Fruit fly (Drosophila melanogaster) whole organism, embryonic: Measurements from ENCODE around the gene CG11608.
A peak's percentile ranks its signal among the peaks of the same experiment; 100 is the strongest.

Experiments
- Bteb2 ChIP-seq: fragments of 200-800 bp; sonication (Bioruptor generic); optimal IDR thresholded peaks from 2 replicates; lab custom pipeline; 2016; ENCODE audit warnings: missing biosample characterization, missing genetic modification characterization
- C15 ChIP-seq: fragments of 200-800 bp; sonication (Bioruptor generic); IDR thresholded peaks from 3 replicates; pipeline ENCODE4 v1.3.6; 2022; ENCODE audit warnings: missing biosample characterization, missing genetic modification characterization
- CG10147 ChIP-seq: fragments of 200-800 bp; sonication (Bioruptor generic); optimal IDR thresholded peaks from 2 replicates; lab custom pipeline; 2019; ENCODE audit warnings: missing biosample characterization, mild to moderate bottlenecking, missing genetic modification characterization, moderate library complexity
- CG10267 ChIP-seq: fragments of 200-800 bp; sonication (Bioruptor generic); optimal IDR thresholded peaks from 2 replicates; lab custom pipeline; 2018; ENCODE audit warnings: missing biosample characterization, mild to moderate bottlenecking, missing genetic modification characterization, moderate library complexity
- CG10654 ChIP-seq: fragments of 200-800 bp; sonication (Bioruptor generic); optimal IDR thresholded peaks from 2 replicates; lab custom pipeline; 2016; ENCODE audit warnings: missing biosample characterization, missing genetic modification characterization
- CG13123 ChIP-seq: fragments of 200-800 bp; sonication (Bioruptor generic); optimal IDR thresholded peaks from 2 replicates; lab custom pipeline; 2016; ENCODE audit warnings: missing biosample characterization, missing genetic modification characterization
- CG13894 ChIP-seq: fragments of 200-800 bp; sonication (Bioruptor generic); optimal IDR thresholded peaks from 3 replicates; lab custom pipeline; 2018; ENCODE audit warnings: missing biosample characterization, mild to moderate bottlenecking, missing genetic modification characterization, moderate library complexity
- CG14965 ChIP-seq: fragments of 200-800 bp; sonication (Bioruptor generic); optimal IDR thresholded peaks from 2 replicates; lab custom pipeline; 2016; ENCODE audit warnings: missing biosample characterization, missing genetic modification characterization, borderline replicate concordance
- CG1647 ChIP-seq: fragments of 200-800 bp; sonication (Bioruptor generic); optimal IDR thresholded peaks from 3 replicates; lab custom pipeline; 2016; ENCODE audit warnings: missing biosample characterization, missing genetic modification characterization
- CG17359 ChIP-seq: fragments of 200-800 bp; sonication (Bioruptor generic); optimal IDR thresholded peaks from 3 replicates; lab custom pipeline; 2018; ENCODE audit warnings: missing biosample characterization, mild to moderate bottlenecking, missing genetic modification characterization, moderate library complexity
- CG17829 ChIP-seq: fragments of 200-800 bp; optimal IDR thresholded peaks from 2 replicates; lab custom pipeline; 2019; ENCODE audit warnings: missing biosample characterization, mild to moderate bottlenecking, missing genetic modification characterization, moderate library complexity
- CG2129 ChIP-seq: fragments of 200-800 bp; sonication (Bioruptor generic); IDR thresholded peaks from 2 replicates; pipeline ENCODE4 v1.3.6; 2022; ENCODE audit warnings: missing biosample characterization, missing genetic modification characterization; ENCODE audit not compliant: partially characterized antibody
- CG2202 ChIP-seq: fragments of 200-800 bp; sonication (Bioruptor generic); optimal IDR thresholded peaks from 2 replicates; lab custom pipeline; 2018; ENCODE audit warnings: missing biosample characterization, mild to moderate bottlenecking, missing genetic modification characterization
- CG2889 ChIP-seq: fragments of 200-800 bp; sonication (Bioruptor generic); IDR thresholded peaks from 3 replicates; pipeline ENCODE4 v1.3.6; 2022; ENCODE audit warnings: missing biosample characterization, missing genetic modification characterization
- CG3847 ChIP-seq: fragments of 200-800 bp; sonication (Bioruptor generic); IDR thresholded peaks from 2 replicates; pipeline ENCODE4 v1.3.6; 2022; ENCODE audit warnings: missing biosample characterization, missing genetic modification characterization
- CG43689 ChIP-seq: fragments of 200-800 bp; sonication (Bioruptor generic); IDR thresholded peaks from 2 replicates; pipeline ENCODE4 v1.3.6; 2022; ENCODE audit warnings: missing biosample characterization, missing genetic modification characterization
- CG4730 ChIP-seq: fragments of 200-800 bp; sonication (Bioruptor generic); IDR thresholded peaks from 2 replicates; pipeline ENCODE4 v1.3.6; 2022; ENCODE audit warnings: missing biosample characterization, missing genetic modification characterization
- CG4820 ChIP-seq: fragments of 200-800 bp; sonication (Bioruptor generic); optimal IDR thresholded peaks from 3 replicates; lab custom pipeline; 2016; ENCODE audit warnings: missing biosample characterization, missing genetic modification characterization
- CG6791 ChIP-seq: fragments of 200-800 bp; sonication (Bioruptor generic); IDR thresholded peaks from 3 replicates; pipeline ENCODE4 v1.3.6; 2022; ENCODE audit warnings: missing biosample characterization, missing genetic modification characterization; ENCODE audit not compliant: partially characterized antibody
- CG8359 ChIP-seq: fragments of 200-800 bp; sonication (Bioruptor generic); optimal IDR thresholded peaks from 2 replicates; lab custom pipeline; 2017; ENCODE audit warnings: missing biosample characterization, mild to moderate bottlenecking, missing genetic modification characterization, borderline replicate concordance
- Camta ChIP-seq: fragments of 200-800 bp; sonication (Bioruptor generic); optimal IDR thresholded peaks from 2 replicates; lab custom pipeline; 2016; ENCODE audit warnings: missing biosample characterization, missing genetic modification characterization
- CkIIα-i1 ChIP-seq: fragments of 200-800 bp; sonication (Bioruptor generic); IDR thresholded peaks from 2 replicates; pipeline ENCODE4 v1.3.6; 2022; ENCODE audit warnings: missing biosample characterization, missing genetic modification characterization
- Dfd ChIP-seq, 2 experiments: fragments of >200 bp; optimal IDR thresholded peaks; 2 replicates each; lab custom pipeline; 2017; ENCODE audit warnings: missing biosample characterization in 2 of 2, missing genetic modification characterization in 2 of 2
- Doc2 ChIP-seq: fragments of 200-800 bp; sonication (Bioruptor generic); IDR thresholded peaks from 2 replicates; pipeline ENCODE4 v1.3.6; 2022; ENCODE audit warnings: missing biosample characterization, missing genetic modification characterization
- Elba2 ChIP-seq: fragments of 200-800 bp; sonication (Bioruptor generic); optimal IDR thresholded peaks from 3 replicates; lab custom pipeline; 2016; ENCODE audit warnings: missing biosample characterization, missing genetic modification characterization
- Fer3 ChIP-seq: fragments of 200-800 bp; sonication (Bioruptor generic); optimal IDR thresholded peaks from 2 replicates; lab custom pipeline; 2018; ENCODE audit warnings: missing biosample characterization, mild to moderate bottlenecking, missing genetic modification characterization, moderate library complexity
- Gug ChIP-seq: fragments of 200-800 bp; sonication (Bioruptor generic); IDR thresholded peaks from 4 replicates; pipeline ENCODE4 v1.3.6; 2022; ENCODE audit warnings: missing biosample characterization, missing genetic modification characterization
- HLHmδ ChIP-seq: fragments of 200-800 bp; sonication (Bioruptor generic); optimal IDR thresholded peaks from 2 replicates; lab custom pipeline; 2018; ENCODE audit warnings: missing biosample characterization, mild to moderate bottlenecking, missing genetic modification characterization, moderate library complexity
- Lhr ChIP-seq: fragments of 200-800 bp; sonication (Bioruptor generic); optimal IDR thresholded peaks from 3 replicates; lab custom pipeline; 2017; ENCODE audit warnings: mild to moderate bottlenecking, missing biosample characterization, missing genetic modification reagents, missing genetic modification characterization
- NC2α ChIP-seq: fragments of 200-800 bp; sonication (Bioruptor generic); optimal IDR thresholded peaks from 2 replicates; lab custom pipeline; 2016; ENCODE audit warnings: missing biosample characterization, missing genetic modification characterization
- Spps ChIP-seq: fragments of 200-800 bp; sonication (Bioruptor generic); optimal IDR thresholded peaks from 2 replicates; lab custom pipeline; 2018; ENCODE audit warnings: missing biosample characterization, mild to moderate bottlenecking, missing genetic modification characterization
- TFAM ChIP-seq: fragments of 200-800 bp; sonication (Bioruptor generic); optimal IDR thresholded peaks from 2 replicates; lab custom pipeline; 2017; ENCODE audit warnings: missing biosample characterization, missing genetic modification characterization, inconsistent platforms
- bsh ChIP-seq, 2 experiments: fragments of 200-800 bp; sonication (Bioruptor generic); optimal IDR thresholded peaks; 2 replicates each; lab custom pipeline; 2017 to 2018; ENCODE audit warnings: mild to moderate bottlenecking in 2 of 2, missing biosample characterization in 2 of 2, missing genetic modification characterization in 2 of 2, moderate library complexity in 1 of 2
- btn ChIP-seq: fragments of 200-800 bp; sonication (Bioruptor generic); optimal IDR thresholded peaks from 2 replicates; lab custom pipeline; 2016; ENCODE audit warnings: missing biosample characterization, missing genetic modification characterization
- dan ChIP-seq: fragments of 200-800 bp; sonication (Bioruptor generic); IDR thresholded peaks from 2 replicates; pipeline ENCODE4 v1.3.6; 2022; ENCODE audit warnings: missing biosample characterization, missing genetic modification characterization
- dmrt99B ChIP-seq: fragments of 200-800 bp; sonication (Bioruptor generic); optimal IDR thresholded peaks from 2 replicates; lab custom pipeline; 2018; ENCODE audit warnings: missing biosample characterization, mild to moderate bottlenecking, missing genetic modification characterization, moderate library complexity
- en ChIP-seq: fragments of 200-800 bp; sonication (Bioruptor generic); optimal IDR thresholded peaks from 2 replicates; lab custom pipeline; 2016; ENCODE audit warnings: missing biosample characterization, missing genetic modification characterization
- fd64A ChIP-seq: fragments of 200-800 bp; sonication (Bioruptor generic); optimal IDR thresholded peaks from 3 replicates; lab custom pipeline; 2018; ENCODE audit warnings: missing biosample characterization, mild to moderate bottlenecking, missing genetic modification characterization
- fru ChIP-seq: fragments of >200 bp; optimal IDR thresholded peaks from 2 replicates; lab custom pipeline; 2017
- gcm2 ChIP-seq: fragments of 200-800 bp; sonication (Bioruptor generic); optimal IDR thresholded peaks from 2 replicates; lab custom pipeline; 2016; ENCODE audit warnings: missing biosample characterization, missing genetic modification characterization
- hb ChIP-seq: fragments of 200-800 bp; sonication (Bioruptor generic); IDR thresholded peaks from 3 replicates; pipeline ENCODE4 v1.3.6; 2022; ENCODE audit warnings: missing biosample characterization, missing genetic modification characterization; ENCODE audit not compliant: partially characterized antibody
- jumu ChIP-seq: fragments of 200-800 bp; sonication (Bioruptor generic); optimal IDR thresholded peaks from 3 replicates; lab custom pipeline; 2016; ENCODE audit warnings: missing biosample characterization, missing genetic modification characterization
- kni ChIP-seq: fragments of 200-800 bp; sonication (Bioruptor generic); optimal IDR thresholded peaks from 3 replicates; lab custom pipeline; 2017; ENCODE audit warnings: mild to moderate bottlenecking, missing biosample characterization, missing genetic modification reagents, missing genetic modification characterization
- nerfin-2 ChIP-seq: fragments of 200-800 bp; sonication (Bioruptor generic); IDR thresholded peaks from 2 replicates; pipeline ENCODE4 v1.3.6; 2022; ENCODE audit warnings: missing biosample characterization, missing genetic modification characterization; ENCODE audit not compliant: partially characterized antibody
- oc ChIP-seq: fragments of 200-800 bp; sonication (Bioruptor generic); optimal IDR thresholded peaks from 2 replicates; lab custom pipeline; 2018; ENCODE audit warnings: missing biosample characterization, mild to moderate bottlenecking, missing genetic modification characterization, moderate library complexity
- otp ChIP-seq: fragments of 200-800 bp; sonication (Bioruptor generic); IDR thresholded peaks from 3 replicates; pipeline ENCODE4, ENCODE4 v1.3.6; 2022; ENCODE audit warnings: missing biosample characterization, missing genetic modification characterization
- pb ChIP-seq: fragments of 200-800 bp; sonication (Bioruptor generic); optimal IDR thresholded peaks from 3 replicates; lab custom pipeline; 2016; ENCODE audit warnings: missing biosample characterization, missing genetic modification characterization
- peb ChIP-seq: fragments of 200-800 bp; sonication (Bioruptor generic); IDR thresholded peaks from 2 replicates; pipeline ENCODE4 v1.3.6; 2022; ENCODE audit warnings: missing biosample characterization, missing genetic modification characterization
- sens ChIP-seq: fragments of 200-800 bp; sonication (Bioruptor generic); peaks from one replicate; lab custom pipeline; 2016; ENCODE audit warnings: missing biosample characterization, missing genetic modification characterization
- slou ChIP-seq: fragments of 200-800 bp; sonication (Bioruptor generic); optimal IDR thresholded peaks from 3 replicates; lab custom pipeline; 2016; ENCODE audit warnings: missing biosample characterization, missing genetic modification characterization
- yki ChIP-seq: fragments of >200 bp; optimal IDR thresholded peaks from 3 replicates; lab custom pipeline; 2018
- zen2 ChIP-seq: fragments of 200-800 bp; sonication (Bioruptor generic); IDR thresholded peaks from 3 replicates; pipeline ENCODE4 v1.3.6; 2022; ENCODE audit warnings: missing biosample characterization, missing genetic modification characterization; ENCODE audit not compliant: partially characterized antibody

The CG11608 gene

dm6 chr3R:12627691-12628148 lies 10.6 kb upstream of the CG11608 start, which contains the start of the genes Vha55 and Snx3 (continued):
- TF ChIP-seq kni: no peak
- no peak for TF ChIP-seq CkIIα-i1 (GFP tag; lab: Robert Waterston, UW)
- no peak for TF ChIP-seq fru
- peak; percentile 65 for TF ChIP-seq CG13123 (GFP tag; lab: Kevin White, UChicago)
- TF ChIP-seq CG1647: peak; percentile 90
- peak; percentile 64 for TF ChIP-seq slou
- peak; percentile 91 for TF ChIP-seq jumu (GFP tag; lab: Kevin White, UChicago)
- peak; percentile 76 for TF ChIP-seq CG10654
- TF ChIP-seq CG17829 (tag; lab: Kevin White, UChicago): peak; percentile 82
- TF ChIP-seq sens (GFP tag; lab: Kevin White, UChicago): peak; percentile 92
- no peak for TF ChIP-seq peb
- peak; percentile 26 for TF ChIP-seq Spps (tag; lab: Kevin White, UChicago)
- TF ChIP-seq Fer3: peak; percentile 57
- TF ChIP-seq zen2 (GFP tag; lab: Robert Waterston, UW): no peak
- TF ChIP-seq NC2α (GFP tag; lab: Kevin White, UChicago): peak; percentile 60
- TF ChIP-seq yki (lab: Kevin White, UChicago): peak; percentile 14
- TF ChIP-seq CG17359 (tag; lab: Kevin White, UChicago): peak; percentile 50
- no peak for TF ChIP-seq CG43689
- TF ChIP-seq CG10267: peak; percentile 100
- TF ChIP-seq CG2202 (tag; lab: Kevin White, UChicago): peak; percentile 45
- no peak for TF ChIP-seq en (GFP tag; lab: Kevin White, UChicago)
- TF ChIP-seq oc: peak; percentile 22
- TF ChIP-seq CG6791: no peak
- no peak for TF ChIP-seq dmrt99B (tag; lab: Kevin White, UChicago)
- peak; percentile 68 for TF ChIP-seq CG4820 (GFP tag; lab: Kevin White, UChicago)
- TF ChIP-seq Bteb2 (GFP tag; lab: Kevin White, UChicago): peak; percentile 85
- peak; percentile 99 for TF ChIP-seq Lhr (GFP tag; lab: Kevin White, UChicago)
- peak; percentile 83 for TF ChIP-seq Camta (GFP tag; lab: Kevin White, UChicago)
- TF ChIP-seq CG3847 (GFP tag; lab: Robert Waterston, UW): no peak
- no peak for TF ChIP-seq otp (GFP tag; lab: Robert Waterston, UW)
- no peak for TF ChIP-seq CG10147 (GFP tag; lab: Kevin White, UChicago)
- TF ChIP-seq Dfd (GFP tag; optimal IDR thresholded peaks at IDR 0.05; lab: Kevin White, UChicago): no peak
- no peak for TF ChIP-seq TFAM (GFP tag; lab: Kevin White, UChicago)
- TF ChIP-seq gcm2 (GFP tag; lab: Kevin White, UChicago): peak; percentile 21
- peak in 1 of 2 experiments; percentile 40 for TF ChIP-seq bsh (GFP tag; optimal IDR thresholded peaks at IDR 0.05; lab: Kevin White, UChicago)
- TF ChIP-seq C15 (GFP tag; lab: Robert Waterston, UW): no peak
- no peak for TF ChIP-seq hb (GFP tag; lab: Robert Waterston, UW)
- TF ChIP-seq pb (GFP tag; lab: Kevin White, UChicago): peak; percentile 73
- TF ChIP-seq CG14965 (GFP tag; lab: Kevin White, UChicago): peak; percentile 38
- no peak for TF ChIP-seq nerfin-2 (GFP tag; lab: Robert Waterston, UW)
- no peak for TF ChIP-seq dan (GFP tag; lab: Robert Waterston, UW)
- TF ChIP-seq Gug (GFP tag; lab: Robert Waterston, UW): peak; percentile 78
- no peak for TF ChIP-seq CG2129
- peak; percentile 91 for TF ChIP-seq CG13894
- TF ChIP-seq HLHmδ (GFP tag; lab: Kevin White, UChicago): peak; percentile 76
- no peak for TF ChIP-seq Doc2 (GFP tag; lab: Robert Waterston, UW)
- no peak for TF ChIP-seq CG4730 (GFP tag; lab: Robert Waterston, UW)
- TF ChIP-seq CG8359 (GFP tag; lab: Kevin White, UChicago): no peak
- no peak for TF ChIP-seq CG2889 (GFP tag; lab: Robert Waterston, UW)
- TF ChIP-seq btn (GFP tag; lab: Kevin White, UChicago): no peak
- no peak for TF ChIP-seq Elba2 (GFP tag; lab: Kevin White, UChicago)
- TF ChIP-seq fd64A (GFP tag; lab: Kevin White, UChicago): no peak
